Worm (Caenorhabditis elegans): ENCODE results near the gene F56C3.8.

DNA sequence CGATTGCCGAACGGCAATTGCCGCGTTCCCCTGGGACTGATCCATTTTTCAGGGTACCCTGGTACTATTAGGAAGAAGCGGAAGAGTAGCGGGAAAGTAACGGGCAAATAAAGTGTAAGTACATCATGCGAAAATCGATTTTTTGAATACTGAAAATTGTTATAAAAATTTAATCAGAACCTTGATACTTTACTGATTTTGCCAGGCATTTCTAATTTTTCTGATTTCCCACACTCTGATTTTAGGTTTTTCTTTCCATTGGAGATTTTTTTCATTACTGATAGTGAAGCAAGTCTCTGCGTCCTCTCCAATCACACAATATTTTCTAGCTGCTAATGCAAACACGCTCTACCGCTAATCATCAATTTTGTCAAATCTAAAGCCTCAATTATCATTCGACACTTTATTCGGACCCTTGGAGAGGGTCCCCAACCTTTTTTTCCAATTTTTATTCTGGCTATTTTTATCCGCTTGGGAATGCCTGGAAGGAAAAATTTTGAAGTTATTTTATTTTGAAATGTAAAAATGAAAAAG lies 34.8 kb upstream of the F56C3.8 start, which contains the start of gene F19G12.9:
- TF ChIP-seq ceh-6 (GFP tag; optimal IDR thresholded peaks at IDR 0.05) = no peak
- no peak for TF ChIP-seq nfya-1 (tag; optimal IDR thresholded peaks at IDR 0.05)
- no peak for TF ChIP-seq ama-1 (optimal IDR thresholded peaks at IDR 0.05)
- no peak for TF ChIP-seq ceh-9 (tag; optimal IDR thresholded peaks at IDR 0.05)
- TF ChIP-seq pha-4 (tag; optimal IDR thresholded peaks at IDR 0.05) = no peak
- TF ChIP-seq dve-1 (tag; optimal IDR thresholded peaks at IDR 0.05) = no peak
- no peak for TF ChIP-seq F13H6.1 (tag; optimal IDR thresholded peaks at IDR 0.05)
- TF ChIP-seq sdc-2 (tag; optimal IDR thresholded peaks at IDR 0.05) = no peak
- no peak for TF ChIP-seq pqm-1 (tag; optimal IDR thresholded peaks at IDR 0.05)
- TF ChIP-seq eyg-1 (tag; optimal IDR thresholded peaks at IDR 0.05) = no peak
- TF ChIP-seq ets-4 (tag; optimal IDR thresholded peaks at IDR 0.05) = no peak

All from whole organism, late embryonic.